Fruit fly (Drosophila melanogaster) whole organism, adult: Measurements from ENCODE around the gene Or85b.

Source experiments
- CG11617 ChIP-seq: fragments of 200-800 bp; sonication (Bioruptor generic); optimal IDR thresholded peaks from 2 replicates; lab custom pipeline; 2017; ENCODE audit warnings: mild to moderate bottlenecking, missing biosample characterization, missing genetic modification reagents, missing genetic modification characterization
- CG12768 ChIP-seq: fragments of 200-800 bp; sonication (Bioruptor generic); optimal IDR thresholded peaks from 2 replicates; lab custom pipeline; 2017; ENCODE audit warnings: missing biosample characterization, missing genetic modification characterization, mild to moderate bottlenecking, moderate library complexity, missing genetic modification reagents
- CG7101 ChIP-seq: fragments of 200-800 bp; sonication (Bioruptor generic); optimal IDR thresholded peaks from 2 replicates; lab custom pipeline; 2018; ENCODE audit warnings: missing biosample characterization, mild to moderate bottlenecking, missing genetic modification characterization, moderate library complexity
- Crg-1 ChIP-seq: fragments of 200-800 bp; sonication (Bioruptor generic); optimal IDR thresholded peaks from 2 replicates; lab custom pipeline; 2016; ENCODE audit warnings: missing biosample characterization, missing genetic modification characterization
- Hr96 ChIP-seq: fragments of 200-800 bp; sonication (Bioruptor generic); optimal IDR thresholded peaks from 2 replicates; lab custom pipeline; 2016; ENCODE audit warnings: missing biosample characterization, missing genetic modification characterization
- Mnt ChIP-seq: fragments of 200-800 bp; sonication (Bioruptor generic); optimal IDR thresholded peaks from 2 replicates; lab custom pipeline; 2016; ENCODE audit warnings: missing biosample characterization, mild to moderate bottlenecking, missing genetic modification characterization
- bab1 ChIP-seq: fragments of 200-800 bp; sonication (Bioruptor generic); optimal IDR thresholded peaks from 3 replicates; lab custom pipeline; 2019; ENCODE audit warnings: missing biosample characterization, mild to moderate bottlenecking, missing genetic modification characterization, moderate library complexity
- cic ChIP-seq: fragments of 200-800 bp; sonication (Bioruptor generic); optimal IDR thresholded peaks from 2 replicates; lab custom pipeline; 2017; ENCODE audit warnings: missing biosample characterization, mild to moderate bottlenecking, missing genetic modification characterization, moderate library complexity
- kay ChIP-seq: fragments of 200-800 bp; sonication (Bioruptor generic); peaks from one replicate; lab custom pipeline; 2016; ENCODE audit warnings: missing biosample characterization, missing genetic modification characterization, borderline replicate concordance
- tj ChIP-seq: fragments of 200-800 bp; sonication (Bioruptor generic); optimal IDR thresholded peaks from 3 replicates; lab custom pipeline; 2017; ENCODE audit warnings: missing biosample characterization, mild to moderate bottlenecking, missing genetic modification characterization, moderate library complexity
- toe ChIP-seq: fragments of 200-800 bp; sonication (Bioruptor generic); optimal IDR thresholded peaks from 2 replicates; lab custom pipeline; 2016; ENCODE audit warnings: missing biosample characterization, missing genetic modification characterization

DNA sequence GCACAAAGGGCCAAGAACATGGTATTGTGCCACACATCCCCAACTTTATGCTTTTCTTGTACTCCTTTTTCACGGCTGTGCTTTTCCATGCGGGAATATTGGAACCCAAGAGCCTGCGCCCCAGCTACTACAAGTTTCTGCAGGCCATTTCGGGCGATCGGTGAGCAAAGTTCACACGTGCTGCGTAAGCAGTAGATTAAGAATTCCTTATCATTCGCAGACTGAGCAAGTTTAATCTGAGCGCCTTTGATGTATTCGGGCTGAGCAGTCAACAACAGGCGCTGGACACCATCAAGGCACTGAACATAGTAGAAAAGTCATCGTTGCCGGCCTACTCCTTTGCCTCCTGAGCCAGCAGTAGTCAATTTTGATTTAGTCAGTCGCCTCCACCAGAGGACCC is 9.7 kb upstream of the Or85b start:
- no peak for TF ChIP-seq Hr96
- TF ChIP-seq CG7101 (tag; lab: Kevin White, UChicago) = no peak
- no peak for TF ChIP-seq Crg-1 (GFP tag; lab: Kevin White, UChicago)
- no peak for TF ChIP-seq kay
- TF ChIP-seq tj (GFP tag; lab: Kevin White, UChicago) = no peak
- TF ChIP-seq toe (GFP tag; lab: Kevin White, UChicago) = no peak
- TF ChIP-seq Mnt (GFP tag; lab: Kevin White, UChicago) = no peak
- TF ChIP-seq cic (GFP tag; lab: Kevin White, UChicago) = no peak
- no peak for TF ChIP-seq CG11617 (GFP tag; lab: Kevin White, UChicago)
- TF ChIP-seq bab1 = no peak
- no peak for TF ChIP-seq CG12768 (GFP tag; lab: Kevin White, UChicago)
